Fruit fly (Drosophila melanogaster): ENCODE data around the gene CG32985.

Gene CG32985

DNA sequence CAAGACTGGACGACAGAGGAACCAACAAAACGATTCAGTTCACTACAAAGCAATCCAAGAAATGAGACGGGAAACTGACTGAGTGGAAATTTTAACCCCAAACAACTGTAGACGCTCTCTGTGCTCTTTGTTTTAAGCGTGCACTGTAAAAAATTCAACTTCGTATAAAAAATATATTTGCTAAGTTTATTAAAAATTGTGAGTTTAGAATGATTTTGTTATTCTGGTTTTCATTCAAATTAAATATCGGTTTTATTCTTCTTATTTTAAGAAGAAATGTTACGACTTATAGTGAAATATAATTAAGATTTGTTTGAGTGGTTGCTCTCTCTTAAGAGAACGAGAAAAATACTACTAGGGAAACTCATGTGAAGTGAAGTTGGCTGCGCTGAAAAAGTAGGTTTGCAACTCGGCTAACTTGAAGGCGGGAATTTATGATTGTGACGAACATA lies 4.3 kb upstream of the CG32985 start (continued):
- peak; percentile 75 for TF ChIP-seq Lpt (GFP tag; optimal IDR thresholded peaks at IDR 0.05)
- TF ChIP-seq CG6854 (GFP tag; optimal IDR thresholded peaks at IDR 0.05): no peak
- TF ChIP-seq achi (GFP tag; optimal IDR thresholded peaks at IDR 0.05): peak; percentile 89
- peak; percentile 91 for TF ChIP-seq pdm3 (GFP tag; optimal IDR thresholded peaks at IDR 0.05)
- TF ChIP-seq Met (GFP tag; optimal IDR thresholded peaks at IDR 0.05): peak; percentile 91
- peak; percentile 82 for TF ChIP-seq acj6 (GFP tag; optimal IDR thresholded peaks at IDR 0.05)
- TF ChIP-seq CG6163 (GFP tag; IDR thresholded peaks at IDR 0.05): peak; percentile 98
- TF ChIP-seq CG3919 (GFP tag; optimal IDR thresholded peaks at IDR 0.05): peak; percentile 83
- peak; percentile 74 for TF ChIP-seq topi (GFP tag; optimal IDR thresholded peaks at IDR 0.05)
- peak; percentile 98 for TF ChIP-seq eg (GFP tag; IDR thresholded peaks at IDR 0.05)
- TF ChIP-seq Eip75B (GFP tag; optimal IDR thresholded peaks at IDR 0.05): peak; percentile 95
- no peak for TF ChIP-seq CG3032 (tag; optimal IDR thresholded peaks at IDR 0.05)
- peak; percentile 78 for TF ChIP-seq Hr39 (GFP tag; optimal IDR thresholded peaks at IDR 0.05)

dm6 chr2L:8959001-8959461 lies 3.3 kb upstream of the CG32985 start, which contains the start of gene CG31886:
TSS of gene CG31886 (minus strand) at chr2L:8959051.
- TF ChIP-seq achi (GFP tag; optimal IDR thresholded peaks at IDR 0.05): peak; percentile 45
- TF ChIP-seq CG16779 (tag; optimal IDR thresholded peaks at IDR 0.05): peak; percentile 29
- TF ChIP-seq Met (GFP tag; optimal IDR thresholded peaks at IDR 0.05): no peak
- peak; percentile 24 for TF ChIP-seq svp (GFP tag)
- no peak for TF ChIP-seq CG7368 (GFP tag; optimal IDR thresholded peaks at IDR 0.05)
- peak; percentile 75 for TF ChIP-seq CG32006 (GFP tag; optimal IDR thresholded peaks at IDR 0.05)
- peak; percentile 25 for TF ChIP-seq pdm3 (GFP tag; optimal IDR thresholded peaks at IDR 0.05)
- peak; percentile 15 for TF ChIP-seq Hr4 (GFP tag; optimal IDR thresholded peaks at IDR 0.05)
- TF ChIP-seq fd85E (GFP tag; optimal IDR thresholded peaks at IDR 0.05): no peak
- peak; percentile 10 for TF ChIP-seq acj6 (GFP tag; optimal IDR thresholded peaks at IDR 0.05)
- TF ChIP-seq CG8119 (GFP tag; IDR thresholded peaks at IDR 0.05): peak; percentile 84; the same call in 2 of the 3 replicates
- peak; percentile 73 for TF ChIP-seq CG6276 (GFP tag; optimal IDR thresholded peaks at IDR 0.05)
- peak; percentile 82; the same call in 2 of the 3 replicates for TF ChIP-seq eg (GFP tag; IDR thresholded peaks at IDR 0.05)
- TF ChIP-seq CG10631 (GFP tag; optimal IDR thresholded peaks at IDR 0.05): peak; percentile 27
- peak; percentile 17 for TF ChIP-seq CG4318 (GFP tag; optimal IDR thresholded peaks at IDR 0.05)
- peak; percentile 44 for TF ChIP-seq CG11294 (GFP tag; IDR thresholded peaks at IDR 0.05)
- TF ChIP-seq CG3919 (GFP tag; optimal IDR thresholded peaks at IDR 0.05): peak; percentile 20
- peak; percentile 1 for TF ChIP-seq CG10669 (GFP tag; optimal IDR thresholded peaks at IDR 0.05)
- no peak for TF ChIP-seq Ets96B (tag; optimal IDR thresholded peaks at IDR 0.05)
- peak; percentile 56 for TF ChIP-seq OdsH (GFP tag; optimal IDR thresholded peaks at IDR 0.05)
- TF ChIP-seq fkh (GFP tag; optimal IDR thresholded peaks at IDR 0.05): peak; percentile 56
- no peak for TF ChIP-seq CG6163 (GFP tag; IDR thresholded peaks at IDR 0.05)
- peak in 1 of 2 experiments; percentile 11 for TF ChIP-seq salr (GFP tag; optimal IDR thresholded peaks at IDR 0.05)

DNA sequence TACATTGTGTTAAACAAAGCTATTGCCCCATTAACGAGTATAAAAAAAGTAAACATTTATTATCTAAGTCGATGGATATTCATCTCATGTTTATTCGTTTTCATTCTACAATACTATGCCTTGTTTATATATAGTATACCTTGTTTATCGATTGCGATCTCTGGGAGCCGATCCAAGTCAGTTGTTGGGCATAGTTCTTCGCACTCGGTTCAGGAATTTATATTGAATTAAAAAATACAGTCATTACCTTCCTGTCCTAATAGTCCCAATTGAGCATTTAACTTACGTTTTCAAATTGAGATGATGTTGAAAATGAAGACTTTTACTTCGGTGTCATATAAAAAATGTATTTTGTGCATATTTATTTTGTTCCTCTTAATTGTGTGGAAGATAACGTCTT lies 2.3 kb downstream of the CG32985 start, which contains the start of gene CG32984:
CG32984 (plus strand) TSS at position 301 of the 400 bp plus-strand sequence.
- TF ChIP-seq Eip75B (GFP tag; optimal IDR thresholded peaks at IDR 0.05) (no peak), CG1621 (tag; optimal IDR thresholded peaks at IDR 0.05) (no peak), net (GFP tag; optimal IDR thresholded peaks at IDR 0.05) (no peak)

DNA sequence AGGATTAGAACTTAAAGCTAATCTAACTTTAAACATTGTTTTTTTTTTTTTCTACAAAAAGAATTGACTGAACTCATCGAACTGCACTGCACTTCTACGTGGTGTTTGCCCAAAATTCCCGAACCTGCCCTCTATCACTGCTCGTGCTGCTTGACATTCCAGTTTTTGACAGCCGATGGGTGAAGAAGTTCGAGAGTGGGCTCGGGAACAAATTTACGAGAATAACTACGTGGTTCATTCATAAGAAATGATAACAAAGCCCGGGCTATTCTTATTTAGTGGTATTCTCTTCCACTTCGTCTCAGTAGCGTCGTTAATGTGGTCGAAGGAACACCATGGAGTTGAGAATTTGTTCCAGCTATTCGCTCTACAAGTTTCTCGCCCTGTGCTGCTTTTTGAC lies 4.9 kb downstream of the CG32985 start, which contains the start of gene CG18088:
CG18088 (plus strand) TSS at position 301 of the 400 bp plus-strand sequence.
- TF ChIP-seq eg (GFP tag; IDR thresholded peaks at IDR 0.05) (no peak), CG8119 (GFP tag; IDR thresholded peaks at IDR 0.05) (no peak), net (GFP tag; optimal IDR thresholded peaks at IDR 0.05) (no peak), Gug (GFP tag; IDR thresholded peaks at IDR 0.05) (no peak), CG10631 (GFP tag; optimal IDR thresholded peaks at IDR 0.05) (no peak), OdsH (GFP tag; optimal IDR thresholded peaks at IDR 0.05) (no peak), Sox14 (GFP tag; optimal IDR thresholded peaks at IDR 0.05) (no peak), Smox (GFP tag; optimal IDR thresholded peaks at IDR 0.05) (no peak), fkh (GFP tag; optimal IDR thresholded peaks at IDR 0.05) (no peak), CG11902 (GFP tag; optimal IDR thresholded peaks at IDR 0.05) (no peak), esn (GFP tag; optimal IDR thresholded peaks at IDR 0.05) (no peak), CG11762 (GFP tag; optimal IDR thresholded peaks at IDR 0.05; ENCODE audit: insufficient read depth) (no peak), Ets96B (tag; optimal IDR thresholded peaks at IDR 0.05) (no peak), CG6163 (GFP tag; IDR thresholded peaks at IDR 0.05) (no peak), Sox102F (GFP tag; optimal IDR thresholded peaks at IDR 0.05) (no peak), CG10669 (GFP tag; optimal IDR thresholded peaks at IDR 0.05) (no peak), CG9139 (GFP tag; optimal IDR thresholded peaks at IDR 0.05) (no peak), Ets21C (GFP tag; optimal IDR thresholded peaks at IDR 0.05) (no peak), CG6808 (GFP tag; optimal IDR thresholded peaks at IDR 0.05) (no peak)
